Worm (Caenorhabditis elegans): ENCODE measurements around the gene K04F1.8.

- TF ChIP-seq skn-1 (tag; optimal IDR thresholded peaks at IDR 0.05) (no peak), elt-3 (tag; optimal IDR thresholded peaks at IDR 0.05) (no peak), nhr-25 (tag; optimal IDR thresholded peaks at IDR 0.05) (no peak), unc-39 (tag; optimal IDR thresholded peaks at IDR 0.05) (no peak), elt-1 (tag; optimal IDR thresholded peaks at IDR 0.05) (no peak), snpc-4 (tag; optimal IDR thresholded peaks at IDR 0.05) (no peak), R02D3.7 (tag; optimal IDR thresholded peaks at IDR 0.05) (no peak), jun-1 (tag; optimal IDR thresholded peaks at IDR 0.05) (no peak), ceh-16 (tag; optimal IDR thresholded peaks at IDR 0.05) (no peak), ztf-11 (tag; optimal IDR thresholded peaks at IDR 0.05) (no peak)
These were observed 31.4 kb downstream of the K04F1.8 start for ce11 chrV:1698400-1698799.

All from whole organism, L3 larva.